Worm (Caenorhabditis elegans): ENCODE measurements around the gene hipr-1.

- TF ChIP-seq npax-4 (tag; optimal IDR thresholded peaks at IDR 0.05) = no peak
- TF ChIP-seq T23F11.4 (GFP tag; optimal IDR thresholded peaks at IDR 0.05) = no peak
- no peak for TF ChIP-seq madf-2 (tag; optimal IDR thresholded peaks at IDR 0.05)
- TF ChIP-seq elt-4 (tag; optimal IDR thresholded peaks at IDR 0.05) = no peak
- TF ChIP-seq nhr-11 (tag; optimal IDR thresholded peaks at IDR 0.05) = no peak
- TF ChIP-seq lin-11 (tag; optimal IDR thresholded peaks at IDR 0.05) = no peak
- TF ChIP-seq elt-2 (tag; optimal IDR thresholded peaks at IDR 0.05) = no peak
- no peak for TF ChIP-seq ceh-34 (tag; optimal IDR thresholded peaks at IDR 0.05)
- TF ChIP-seq fkh-10 (GFP tag; optimal IDR thresholded peaks at IDR 0.05) = no peak
Observed at ce11 chrIII:8716084-8716483, 3.9 kb upstream of the hipr-1 start, which contains the start of gene B0303.14.
